Fruit fly (Drosophila melanogaster) whole organism, embryonic: Measurements from ENCODE around the gene CG33191.

Experiments used
- Atf-2 ChIP-seq: fragments of 200-800 bp; sonication (Bioruptor generic); optimal IDR thresholded peaks from 2 replicates; lab custom pipeline; 2016; ENCODE audit warnings: missing biosample characterization, missing genetic modification characterization
- Atf6 ChIP-seq: fragments of 200-800 bp; sonication (Bioruptor generic); IDR thresholded peaks from 2 replicates; pipeline ENCODE4 v1.3.6; 2022; ENCODE audit warnings: missing biosample characterization, missing genetic modification characterization
- Bgb ChIP-seq: fragments of 200-800 bp; sonication (Bioruptor generic); IDR thresholded peaks from 2 replicates; pipeline ENCODE4 v1.3.6; 2022; ENCODE audit warnings: missing biosample characterization, missing genetic modification characterization; ENCODE audit not compliant: partially characterized antibody
- CG11456 ChIP-seq: fragments of 200-800 bp; sonication (Bioruptor generic); IDR thresholded peaks from 3 replicates; pipeline ENCODE4 v1.3.6; 2022; ENCODE audit warnings: missing biosample characterization, missing genetic modification characterization
- CG1233 ChIP-seq: fragments of 200-800 bp; sonication (Bioruptor generic); optimal IDR thresholded peaks from 4 replicates; lab custom pipeline; 2018; ENCODE audit warnings: missing biosample characterization, mild to moderate bottlenecking, missing genetic modification characterization
- CG14014 ChIP-seq: fragments of 200-800 bp; sonication (Bioruptor generic); IDR thresholded peaks from 2 replicates; pipeline ENCODE4 v1.3.6; 2022; ENCODE audit warnings: missing biosample characterization, missing genetic modification characterization
- CG15479 ChIP-seq: fragments of 200-800 bp; sonication (Bioruptor generic); optimal IDR thresholded peaks from 3 replicates; lab custom pipeline; 2019; ENCODE audit warnings: missing biosample characterization, mild to moderate bottlenecking, missing genetic modification characterization, moderate library complexity
- CG18599 ChIP-seq: fragments of 200-800 bp; sonication (Bioruptor generic); optimal IDR thresholded peaks from 3 replicates; lab custom pipeline; 2017; ENCODE audit warnings: missing biosample characterization, missing genetic modification characterization, mild to moderate bottlenecking, moderate library complexity, missing genetic modification reagents
- CG2120 ChIP-seq: fragments of 200-800 bp; sonication (Bioruptor generic); optimal IDR thresholded peaks from 3 replicates; lab custom pipeline; 2016; ENCODE audit warnings: missing biosample characterization, missing genetic modification characterization
- CG31224 ChIP-seq: fragments of 200-800 bp; sonication (Bioruptor generic); IDR thresholded peaks from 2 replicates; pipeline ENCODE4 v1.3.6; 2022; ENCODE audit warnings: missing biosample characterization, missing genetic modification characterization
- CG6254 ChIP-seq: fragments of 200-800 bp; sonication (Bioruptor generic); optimal IDR thresholded peaks from 3 replicates; lab custom pipeline; 2017; ENCODE audit warnings: mild to moderate bottlenecking, missing biosample characterization, missing genetic modification reagents, missing genetic modification characterization
- CG6689 ChIP-seq: fragments of 200-800 bp; sonication (Bioruptor generic); IDR thresholded peaks from 2 replicates; pipeline ENCODE4 v1.3.6; 2022; ENCODE audit warnings: missing biosample characterization, missing genetic modification characterization
- CG6765 ChIP-seq: fragments of 200-800 bp; sonication (Bioruptor generic); optimal IDR thresholded peaks from 3 replicates; lab custom pipeline; 2017; ENCODE audit warnings: missing biosample characterization, mild to moderate bottlenecking, missing genetic modification characterization
- CG6791 ChIP-seq: fragments of 200-800 bp; sonication (Bioruptor generic); IDR thresholded peaks from 3 replicates; pipeline ENCODE4 v1.3.6; 2022; ENCODE audit warnings: missing biosample characterization, missing genetic modification characterization; ENCODE audit not compliant: partially characterized antibody
- CG7556 ChIP-seq: fragments of 200-800 bp; sonication (Bioruptor generic); optimal IDR thresholded peaks from 2 replicates; lab custom pipeline; 2017; ENCODE audit warnings: missing biosample characterization, mild to moderate bottlenecking, missing genetic modification characterization
- CG9437 ChIP-seq: fragments of 200-800 bp; sonication (Bioruptor generic); optimal IDR thresholded peaks from 2 replicates; lab custom pipeline; 2018; ENCODE audit warnings: missing biosample characterization, mild to moderate bottlenecking, missing genetic modification characterization
- CG9727 ChIP-seq: fragments of 200-800 bp; sonication (Bioruptor generic); optimal IDR thresholded peaks from 3 replicates; lab custom pipeline; 2017; ENCODE audit warnings: missing biosample characterization, mild to moderate bottlenecking, missing genetic modification characterization
- CG9817 ChIP-seq: fragments of 200-800 bp; sonication (Bioruptor generic); optimal IDR thresholded peaks from 2 replicates; lab custom pipeline; 2018; ENCODE audit warnings: missing biosample characterization, mild to moderate bottlenecking, missing genetic modification characterization, moderate library complexity
- Camta ChIP-seq: fragments of 200-800 bp; sonication (Bioruptor generic); optimal IDR thresholded peaks from 2 replicates; lab custom pipeline; 2016; ENCODE audit warnings: missing biosample characterization, missing genetic modification characterization
- Dbx ChIP-seq: fragments of 200-800 bp; sonication (Bioruptor generic); IDR thresholded peaks from 3 replicates; pipeline ENCODE4 v1.3.6; 2022; ENCODE audit warnings: missing biosample characterization, missing genetic modification characterization
- Drgx ChIP-seq: fragments of 200-800 bp; sonication (Bioruptor generic); IDR thresholded peaks from 2 replicates; pipeline ENCODE4 v1.3.6; 2022; ENCODE audit warnings: missing biosample characterization, missing genetic modification characterization
- Fer3 ChIP-seq: fragments of 200-800 bp; sonication (Bioruptor generic); optimal IDR thresholded peaks from 2 replicates; lab custom pipeline; 2018; ENCODE audit warnings: missing biosample characterization, mild to moderate bottlenecking, missing genetic modification characterization, moderate library complexity
- HHEX ChIP-seq: fragments of 200-800 bp; sonication (Bioruptor generic); optimal IDR thresholded peaks from 3 replicates; lab custom pipeline; 2017; ENCODE audit warnings: missing biosample characterization, mild to moderate bottlenecking, missing genetic modification characterization, missing genetic modification reagents
- Med ChIP-seq: fragments of 200-800 bp; sonication (Bioruptor generic); peaks from one replicate; lab custom pipeline; 2016; ENCODE audit warnings: missing biosample characterization, missing genetic modification characterization, mild to moderate bottlenecking, inconsistent platforms, moderate library complexity
- Rfx ChIP-seq: fragments of 200-800 bp; sonication (Bioruptor generic); IDR thresholded peaks from 2 replicates; pipeline ENCODE4 v1.3.6; 2022; ENCODE audit warnings: missing biosample characterization, missing genetic modification characterization
- Sin3A ChIP-seq: fragments of >200 bp; optimal IDR thresholded peaks from 2 replicates; lab custom pipeline; 2018
- Usf ChIP-seq: fragments of 200-800 bp; sonication (Bioruptor generic); optimal IDR thresholded peaks from 2 replicates; lab custom pipeline; 2017; ENCODE audit warnings: missing genotype, missing biosample characterization, missing genetic modification characterization
- Xrp1 ChIP-seq: fragments of 200-800 bp; sonication (Bioruptor generic); IDR thresholded peaks from 2 replicates; pipeline ENCODE4 v1.3.6; 2022; ENCODE audit warnings: missing biosample characterization, missing genetic modification characterization
- bcd ChIP-seq: fragments of 200-800 bp; sonication (Bioruptor generic); optimal IDR thresholded peaks from 2 replicates; lab custom pipeline; 2017; ENCODE audit warnings: missing biosample characterization, mild to moderate bottlenecking, missing genetic modification characterization
- cg ChIP-seq: fragments of 200-800 bp; sonication (Bioruptor generic); optimal IDR thresholded peaks from 3 replicates; lab custom pipeline; 2019; ENCODE audit warnings: missing biosample characterization, mild to moderate bottlenecking, missing genetic modification characterization, moderate library complexity
- corto ChIP-seq: fragments of 200-800 bp; sonication (Bioruptor generic); optimal IDR thresholded peaks from 2 replicates; lab custom pipeline; 2016; ENCODE audit warnings: missing biosample characterization, mild to moderate bottlenecking, missing genetic modification characterization, moderate library complexity
- cwo ChIP-seq: fragments of 200-800 bp; sonication (Bioruptor generic); optimal IDR thresholded peaks from 3 replicates; lab custom pipeline; 2017; ENCODE audit warnings: missing biosample characterization, missing genetic modification characterization, mild to moderate bottlenecking, moderate library complexity, missing genetic modification reagents
- emc ChIP-seq: fragments of 200-800 bp; sonication (Bioruptor generic); optimal IDR thresholded peaks from 2 replicates; lab custom pipeline; 2016; ENCODE audit warnings: missing biosample characterization, missing genetic modification characterization
- fd3F ChIP-seq: fragments of 200-800 bp; sonication (Bioruptor generic); optimal IDR thresholded peaks from 2 replicates; lab custom pipeline; 2018; ENCODE audit warnings: missing biosample characterization, mild to moderate bottlenecking, missing genetic modification characterization, moderate library complexity
- kah ChIP-seq: fragments of 200-800 bp; sonication (Bioruptor generic); optimal IDR thresholded peaks from 2 replicates; lab custom pipeline; 2018; ENCODE audit warnings: missing biosample characterization, mild to moderate bottlenecking, missing genetic modification characterization
- lbe ChIP-seq: fragments of 200-800 bp; sonication (Bioruptor generic); optimal IDR thresholded peaks from 2 replicates; lab custom pipeline; 2016; ENCODE audit warnings: missing biosample characterization, mild to moderate bottlenecking, missing genetic modification characterization
- lilli ChIP-seq: fragments of 200-800 bp; sonication (Bioruptor generic); optimal IDR thresholded peaks from 3 replicates; lab custom pipeline; 2016; ENCODE audit warnings: missing biosample characterization, missing genetic modification characterization
- maf-S ChIP-seq: fragments of 200-800 bp; sonication (Bioruptor generic); optimal IDR thresholded peaks from 2 replicates; lab custom pipeline; 2016; ENCODE audit warnings: missing biosample characterization, missing genetic modification characterization
- mam ChIP-seq: fragments of 200-800 bp; sonication (Bioruptor generic); optimal IDR thresholded peaks from 3 replicates; lab custom pipeline; 2016; ENCODE audit warnings: missing biosample characterization, missing genetic modification characterization
- mld ChIP-seq: fragments of 200-800 bp; sonication (Bioruptor generic); IDR thresholded peaks from 3 replicates; pipeline ENCODE4 v1.3.6; 2022; ENCODE audit warnings: missing biosample characterization, missing genetic modification characterization; ENCODE audit not compliant: partially characterized antibody
- nmo ChIP-seq: fragments of 200-800 bp; sonication (Bioruptor generic); optimal IDR thresholded peaks from 2 replicates; lab custom pipeline; 2018; ENCODE audit warnings: missing biosample characterization, mild to moderate bottlenecking, missing genetic modification characterization, moderate library complexity
- pan ChIP-seq, 4 experiments: fragments of >200 bp in 3 of 4; fragments of 200-800 bp in 1 of 4; sonication (Bioruptor generic) in 1 of 4; optimal IDR thresholded peaks in 3 of 4; IDR thresholded peaks in 1 of 4; 2 replicates each; pipeline versions ENCODE4 v1.3.6 to Lab custom; 2017 to 2022; ENCODE audit warnings: missing biosample characterization in 2 of 4, missing genetic modification characterization in 2 of 4, mixed read lengths in 1 of 4
- rib ChIP-seq: fragments of 200-800 bp; sonication (Bioruptor generic); IDR thresholded peaks from 2 replicates; pipeline ENCODE4 v1.3.6; 2022; ENCODE audit warnings: missing biosample characterization, missing genetic modification characterization
- sens ChIP-seq: fragments of 200-800 bp; sonication (Bioruptor generic); peaks from one replicate; lab custom pipeline; 2016; ENCODE audit warnings: missing biosample characterization, missing genetic modification characterization
- so ChIP-seq: fragments of 200-800 bp; sonication (Bioruptor generic); IDR thresholded peaks from 3 replicates; pipeline ENCODE4 v1.3.6; 2022; ENCODE audit warnings: missing biosample characterization, missing genetic modification characterization
- tll ChIP-seq, 2 experiments: fragments of 200-800 bp in 1 of 2; fragments of >200 bp in 1 of 2; sonication (Bioruptor generic) in 1 of 2; optimal IDR thresholded peaks; 2 replicates each; lab custom pipeline; 2017 to 2019; ENCODE audit warnings: missing biosample characterization in 2 of 2, missing genetic modification characterization in 2 of 2, mild to moderate bottlenecking in 1 of 2, moderate library complexity in 1 of 2
- zfh1 ChIP-seq: fragments of 200-800 bp; sonication (Bioruptor generic); IDR thresholded peaks from 3 replicates; pipeline ENCODE4 v1.3.6; 2022; ENCODE audit warnings: missing biosample characterization, missing genetic modification characterization

The CG33191 gene

dm6 chr3R:8747871-8748775 lies 31.6 kb downstream of the CG33191 start (continued):
- TF ChIP-seq nmo (GFP tag; lab: Kevin White, UChicago) (peak; percentile 10), Atf-2 (GFP tag; lab: Kevin White, UChicago) (no peak), Camta (GFP tag; lab: Kevin White, UChicago) (no peak), lbe (GFP tag; lab: Kevin White, UChicago) (peak; percentile 28), Fer3 (tag; lab: Kevin White, UChicago) (peak; percentile 21), CG1233 (GFP tag; lab: Kevin White, UChicago) (no peak), CG9727 (GFP tag; lab: Kevin White, UChicago) (peak; percentile 33), mam (GFP tag; lab: Kevin White, UChicago) (no peak), HHEX (GFP tag; lab: Kevin White, UChicago) (peak; percentile 1), tll (GFP tag; optimal IDR thresholded peaks at IDR 0.05; lab: Kevin White, UChicago) (no peak), Bgb (GFP tag; lab: Robert Waterston, UW) (no peak), CG6765 (GFP tag; lab: Kevin White, UChicago) (peak; percentile 16), Sin3A (peak; percentile 9), Xrp1 (GFP tag; lab: Robert Waterston, UW) (no peak), CG9817 (tag; lab: Kevin White, UChicago) (no peak), CG7556 (GFP tag; lab: Kevin White, UChicago) (peak; percentile 10), sens (no peak), zfh1 (no peak), bcd (GFP tag; lab: Kevin White, UChicago) (peak; percentile 11), CG6791 (no peak; the same call in 2 of the 3 replicates), cg (GFP tag; lab: Kevin White, UChicago) (peak; percentile 81), CG18599 (GFP tag; lab: Kevin White, UChicago) (peak; percentile 53), fd3F (GFP tag; lab: Kevin White, UChicago) (no peak), so (0 out of 3 replicates have a peak, but pooled peaks have one; percentile 37), Usf (GFP tag; lab: Kevin White, UChicago) (peak; percentile 1), Atf6 (GFP tag; lab: Robert Waterston, UW) (0 out of 2 replicates have a peak, but pooled peaks have one; percentile 14), cwo (GFP tag; lab: Kevin White, UChicago) (peak; percentile 14), pan (optimal IDR thresholded peaks at IDR 0.05; lab: Kevin White, UChicago) (no peak), pan (GFP tag; optimal IDR thresholded peaks at IDR 0.05 in 1 of 2, IDR thresholded peaks at IDR 0.05 in 1 of 2) (no peak), CG14014 (0 out of 2 replicates have a peak, but pooled peaks have one; percentile 10), CG6689 (GFP tag; lab: Robert Waterston, UW) (no peak), CG11456 (GFP tag; lab: Robert Waterston, UW) (no peak), rib (GFP tag; lab: Robert Waterston, UW) (peak; percentile 38; the same call in 1 of the 2 replicates), Drgx (GFP tag; lab: Robert Waterston, UW) (peak; percentile 72; the same call in 1 of the 2 replicates), emc (GFP tag; lab: Kevin White, UChicago) (no peak), lilli (GFP tag; lab: Kevin White, UChicago) (peak; percentile 14), Rfx (GFP tag; lab: Robert Waterston, UW) (0 out of 2 replicates have a peak, but pooled peaks have one; percentile 6), mld (GFP tag; lab: Robert Waterston, UW) (0 out of 3 replicates have a peak, but pooled peaks have one; percentile 1), CG9437 (GFP tag; lab: Kevin White, UChicago) (peak; percentile 92), CG6254 (GFP tag; lab: Kevin White, UChicago) (no peak), CG31224 (GFP tag; lab: Robert Waterston, UW) (0 out of 2 replicates have a peak, but pooled peaks have one; percentile 23), corto (GFP tag; lab: Kevin White, UChicago) (peak; percentile 69), CG15479 (GFP tag; lab: Kevin White, UChicago) (peak; percentile 53), Dbx (GFP tag; lab: Robert Waterston, UW) (0 out of 3 replicates have a peak, but pooled peaks have one; percentile 34), maf-S (GFP tag; lab: Kevin White, UChicago) (no peak), kah (no peak), Med (peak; percentile 64), CG2120 (GFP tag; lab: Kevin White, UChicago) (peak; percentile 3)
